Worm (Caenorhabditis elegans): Measurements from ENCODE around the gene Y62H9A.12.
A peak's percentile ranks its signal among the peaks of the same experiment; 100 is the strongest.

Y62H9A.12 gene

ce11 chrX:11910046-11910445 is 3.9 kb upstream of the Y62H9A.12 start, which contains the start of gene Y62H9A.15:
TSS of gene Y62H9A.15 (minus strand) at chrX:11910145.
- TF ChIP-seq snpc-1.2 (GFP tag; IDR thresholded peaks at IDR 0.05) (no peak), tra-1 (GFP tag; IDR thresholded peaks at IDR 0.05) (no peak), mdl-1 (tag; optimal IDR thresholded peaks at IDR 0.05) (peak in 1 of 2 experiments; percentile 25), unc-39 (tag; optimal IDR thresholded peaks at IDR 0.05) (no peak), Y75B8A.6 (GFP tag; IDR thresholded peaks at IDR 0.05) (no peak), ztf-7 (tag; optimal IDR thresholded peaks at IDR 0.05) (no peak), lsy-2 (tag; optimal IDR thresholded peaks at IDR 0.05) (no peak), zfp-2 (tag; optimal IDR thresholded peaks at IDR 0.05) (no peak), dve-1 (tag; optimal IDR thresholded peaks at IDR 0.05; ENCODE audit: insufficient read depth) (peak; percentile 18), D1046.2 (GFP tag; IDR thresholded peaks at IDR 0.05) (no peak), attf-4 (tag; optimal IDR thresholded peaks at IDR 0.05) (no peak), dmd-6 (GFP tag; IDR thresholded peaks at IDR 0.05) (peak; percentile 33; the same call in 1 of the 2 replicates), lin-13 (GFP tag; optimal IDR thresholded peaks at IDR 0.05) (no peak), F26F4.8 (GFP tag; conservative IDR thresholded peaks at IDR 0.05) (no peak), Y5F2A.4 (GFP tag; optimal IDR thresholded peaks at IDR 0.05) (no peak), egl-43 (GFP tag; IDR thresholded peaks at IDR 0.05) (no peak), nhr-111 (GFP tag; optimal IDR thresholded peaks at IDR 0.05) (no peak), lin-39 (tag; optimal IDR thresholded peaks at IDR 0.05) (no peak), fos-1 (tag; optimal IDR thresholded peaks at IDR 0.05) (no peak), pqm-1 (tag; optimal IDR thresholded peaks at IDR 0.05) (peak; percentile 17), hlh-11 (tag; optimal IDR thresholded peaks at IDR 0.05) (peak; percentile 28), aha-1 (tag) (peak; percentile 6), ZK546.5 (tag; optimal IDR thresholded peaks at IDR 0.05) (no peak), zip-11 (GFP tag; IDR thresholded peaks at IDR 0.05) (no peak), rbr-2 (tag; optimal IDR thresholded peaks at IDR 0.05) (no peak), nhr-10 (tag; optimal IDR thresholded peaks at IDR 0.05) (no peak), pha-4 (GFP tag; IDR thresholded peaks at IDR 0.05) (no peak), pha-4 (tag; optimal IDR thresholded peaks at IDR 0.05) (no peak), ceh-28 (tag; optimal IDR thresholded peaks at IDR 0.05) (no peak), F37D6.2 (tag; optimal IDR thresholded peaks at IDR 0.05) (no peak), duxl-1 (tag; optimal IDR thresholded peaks at IDR 0.05; ENCODE audit: poor library complexity) (no peak), sdz-12 (GFP tag; optimal IDR thresholded peaks at IDR 0.05) (no peak), madf-9 (GFP tag; conservative IDR thresholded peaks at IDR 0.05) (no peak), ztf-11 (tag; optimal IDR thresholded peaks at IDR 0.05) (no peak), nhr-6 (tag; optimal IDR thresholded peaks at IDR 0.05) (no peak), zag-1 (tag; optimal IDR thresholded peaks at IDR 0.05) (no peak), mep-1 (tag; optimal IDR thresholded peaks at IDR 0.05) (no peak), nhr-11 (tag; optimal IDR thresholded peaks at IDR 0.05) (no peak), aly-2 (tag; optimal IDR thresholded peaks at IDR 0.05) (no peak), madf-5 (GFP tag; IDR thresholded peaks at IDR 0.05) (no peak), lin-15B (tag; optimal IDR thresholded peaks at IDR 0.05) (no peak), mes-2 (tag; optimal IDR thresholded peaks at IDR 0.05; ENCODE audit: poor library complexity, severe bottlenecking) (no peak), F49E8.2 (tag; optimal IDR thresholded peaks at IDR 0.05; ENCODE audit: borderline replicate concordance) (no peak), spr-3 (GFP tag; optimal IDR thresholded peaks at IDR 0.05) (no peak), ZK337.2 (GFP tag; IDR thresholded peaks at IDR 0.05) (no peak), saeg-2 (GFP tag; IDR thresholded peaks at IDR 0.05) (no peak), spr-1 (tag; optimal IDR thresholded peaks at IDR 0.05) (no peak), fkh-10 (GFP tag; optimal IDR thresholded peaks at IDR 0.05) (no peak), nhr-25 (tag; optimal IDR thresholded peaks at IDR 0.05; ENCODE audit: borderline replicate concordance, insufficient read depth) (no peak), nhr-237 (tag; optimal IDR thresholded peaks at IDR 0.05) (no peak), nhr-102 (tag; optimal IDR thresholded peaks at IDR 0.05) (no peak), nhr-28 (tag; optimal IDR thresholded peaks at IDR 0.05) (peak; percentile 19)
